Worm (Caenorhabditis elegans): ENCODE measurements around the gene Y94H6A.7.
"Not testable (repeated sequence)": the region's sequence is repeated elsewhere in the genome, so short reads cannot be mapped to it uniquely, and the experiment has no call there.

- TF ChIP-seq jun-1 (tag; optimal IDR thresholded peaks at IDR 0.05); unc-62 (GFP tag; optimal IDR thresholded peaks at IDR 0.05 in 1 of 2); unc-62 (tag; optimal IDR thresholded peaks at IDR 0.05); lin-13 (GFP tag; optimal IDR thresholded peaks at IDR 0.05); ama-1 (optimal IDR thresholded peaks at IDR 0.05); snpc-1.2 (GFP tag; IDR thresholded peaks at IDR 0.05); unc-39 (tag; optimal IDR thresholded peaks at IDR 0.05); pha-4 (GFP tag; IDR thresholded peaks at IDR 0.05); pha-4 (tag; optimal IDR thresholded peaks at IDR 0.05); dpl-1 (GFP tag; optimal IDR thresholded peaks at IDR 0.05); nhr-6 (tag; optimal IDR thresholded peaks at IDR 0.05); nhr-77 (tag; optimal IDR thresholded peaks at IDR 0.05); nhr-76 (tag; optimal IDR thresholded peaks at IDR 0.05): not testable (repeated sequence)
These were observed 41.5 kb downstream of the Y94H6A.7 start, which contains the start of gene gpx-4 for ce11 chrIV:2674915-2675314.

All from whole organism, L4 larva.